Worm (Caenorhabditis elegans): ENCODE data around the gene T03G6.3.

DNA sequence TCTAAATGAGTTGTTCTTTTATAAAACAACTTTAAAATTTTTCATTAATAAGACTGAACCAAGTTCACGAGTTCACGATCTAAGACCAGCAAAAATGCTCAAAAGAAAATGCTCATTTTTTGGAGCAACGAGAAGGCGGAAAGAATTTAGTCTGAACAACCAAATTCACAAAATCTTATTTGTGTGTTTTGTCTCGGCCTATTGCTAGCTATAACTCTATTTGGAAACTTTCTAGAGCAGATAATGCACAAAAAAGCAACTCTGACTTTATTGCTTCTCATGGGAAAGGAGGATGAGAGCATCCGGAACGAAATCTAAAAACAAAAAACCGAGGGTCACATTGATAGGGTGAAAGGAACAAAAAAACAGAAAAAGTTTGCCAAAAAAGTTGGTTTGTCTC lies 25.0 kb upstream of the T03G6.3 start:
- TF ChIP-seq tag-97 (GFP tag; IDR thresholded peaks at IDR 0.05) (no peak), hlh-30 (tag; optimal IDR thresholded peaks at IDR 0.05; ENCODE audit: insufficient read depth) (no peak), snpc-1.2 (GFP tag; IDR thresholded peaks at IDR 0.05) (no peak)

Measured in whole organism, L4 larva.